Worm (Caenorhabditis elegans) whole organism, midembryonic: ENCODE measurements around the gene C15B12.9.

ENCODE experiments used
- cog-1 ChIP-seq: sonication (generic microtip); optimal IDR thresholded peaks from 2 replicates; lab custom pipeline; 2016; ENCODE audit warnings: missing genetic modification characterization, missing compliant biosample characterization
- flt-1 ChIP-seq: fragments of 200-800 bp; sonication (Bioruptor generic); IDR thresholded peaks from 2 replicates; pipeline ENCODE4 v1.3.6; 2022; ENCODE audit warnings: missing genetic modification characterization, missing compliant biosample characterization
- klf-2 ChIP-seq: fragments of 200-800 bp; sonication (Bioruptor generic); conservative IDR thresholded peaks from 2 replicates; pipeline ENCODE4 v1.3.6; 2022; ENCODE audit warnings: missing genetic modification reagents, missing genetic modification characterization, missing compliant biosample characterization
- tab-1 ChIP-seq: fragments of 200-800 bp; sonication (Bioruptor generic); IDR thresholded peaks from 2 replicates; pipeline ENCODE4 v1.3.6; 2022; ENCODE audit warnings: missing genetic modification characterization, missing compliant biosample characterization

DNA sequence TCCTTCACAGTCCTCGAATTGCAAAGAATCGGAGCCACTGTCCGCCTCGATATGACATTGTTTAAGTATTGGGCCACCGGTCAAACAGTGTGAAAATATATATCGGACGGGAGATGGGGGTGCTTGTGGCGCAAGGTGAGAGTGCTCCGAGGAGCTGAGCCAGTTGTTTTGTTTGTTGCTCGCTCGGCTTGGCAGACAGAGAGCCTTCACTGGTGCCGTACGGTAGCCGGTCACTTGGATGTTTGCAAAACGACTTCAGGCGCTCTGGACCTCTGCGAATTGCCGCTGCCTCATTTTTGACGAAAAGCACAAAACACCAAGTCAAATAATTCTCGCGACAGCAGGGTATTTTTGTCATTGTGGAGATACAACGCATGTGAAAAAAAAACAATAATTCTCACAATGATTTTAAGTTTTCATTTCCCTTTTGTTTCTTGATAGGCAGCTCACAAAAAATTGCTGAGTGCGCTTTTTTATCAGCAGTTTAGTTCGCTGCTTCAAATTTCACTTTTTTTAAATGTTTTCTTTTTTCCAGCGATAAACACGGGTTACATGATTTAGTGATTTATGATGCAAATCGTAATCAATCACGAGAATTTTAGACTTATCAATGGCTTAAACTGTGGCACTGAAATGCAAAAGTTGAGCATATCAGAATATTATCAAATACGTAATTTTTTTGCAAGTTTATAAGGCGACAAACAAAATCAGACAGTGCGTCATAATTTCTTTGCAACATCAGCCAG lies 48.6 kb downstream of the C15B12.9 start:
- no peak for TF ChIP-seq tab-1 (GFP tag; lab: Robert Waterston, UW)
- TF ChIP-seq cog-1 (tag; lab: Kevin White, UChicago) = no peak
- TF ChIP-seq flt-1 (GFP tag; lab: Robert Waterston, UW) = no peak
- TF ChIP-seq klf-2 (GFP tag; lab: Robert Waterston, UW) = no peak
